Fruit fly (Drosophila melanogaster) whole organism, embryonic: Measurements from ENCODE around the gene CG13069.

Experiments
- Aef1 ChIP-seq: fragments of 200-800 bp; sonication (Bioruptor generic); IDR thresholded peaks from 3 replicates; pipeline ENCODE4 v1.3.6; 2022; ENCODE audit warnings: missing biosample characterization, missing genetic modification characterization
- CG10366 ChIP-seq: fragments of 200-800 bp; sonication (Bioruptor generic); IDR thresholded peaks from 2 replicates; pipeline ENCODE4 v1.3.6; 2022; ENCODE audit warnings: missing biosample characterization, missing genetic modification characterization
- CG10462 ChIP-seq: fragments of 200-800 bp; sonication (Bioruptor generic); optimal IDR thresholded peaks from 2 replicates; lab custom pipeline; 2016; ENCODE audit warnings: missing biosample characterization, missing genetic modification characterization
- CG11456 ChIP-seq: fragments of 200-800 bp; sonication (Bioruptor generic); IDR thresholded peaks from 3 replicates; pipeline ENCODE4 v1.3.6; 2022; ENCODE audit warnings: missing biosample characterization, missing genetic modification characterization
- CG11560 ChIP-seq: fragments of 200-800 bp; sonication (Bioruptor generic); IDR thresholded peaks from 3 replicates; pipeline ENCODE4 v1.3.6; 2022; ENCODE audit warnings: missing biosample characterization, missing genetic modification characterization
- CG12744 ChIP-seq: fragments of 200-800 bp; sonication (Bioruptor generic); optimal IDR thresholded peaks from 2 replicates; lab custom pipeline; 2016; ENCODE audit warnings: missing biosample characterization, missing genetic modification characterization
- CG12769 ChIP-seq: fragments of 200-800 bp; sonication (Bioruptor generic); optimal IDR thresholded peaks from 2 replicates; lab custom pipeline; 2019; ENCODE audit warnings: missing biosample characterization, mild to moderate bottlenecking, missing genetic modification characterization, moderate library complexity
- CG13424 ChIP-seq: fragments of 200-800 bp; sonication (Bioruptor generic); optimal IDR thresholded peaks from 2 replicates; lab custom pipeline; 2019; ENCODE audit warnings: missing biosample characterization, mild to moderate bottlenecking, missing genetic modification characterization, moderate library complexity
- CG15269 ChIP-seq: fragments of 200-800 bp; sonication (Bioruptor generic); optimal IDR thresholded peaks from 2 replicates; lab custom pipeline; 2018; ENCODE audit warnings: missing biosample characterization, mild to moderate bottlenecking, missing genetic modification characterization, moderate library complexity
- CG1529 ChIP-seq: fragments of 200-800 bp; sonication (Bioruptor generic); optimal IDR thresholded peaks from 3 replicates; lab custom pipeline; 2018; ENCODE audit warnings: missing biosample characterization, missing genetic modification characterization
- CG15514 ChIP-seq: fragments of 200-800 bp; sonication (Bioruptor generic); optimal IDR thresholded peaks from 3 replicates; lab custom pipeline; 2017; ENCODE audit warnings: missing biosample characterization, missing genetic modification characterization, mild to moderate bottlenecking, moderate library complexity, missing genetic modification reagents
- CG16815 ChIP-seq: fragments of 200-800 bp; sonication (Bioruptor generic); optimal IDR thresholded peaks from 3 replicates; lab custom pipeline; 2017; ENCODE audit warnings: missing biosample characterization, mild to moderate bottlenecking, missing genetic modification characterization
- CG17328 ChIP-seq: fragments of 200-800 bp; sonication (Bioruptor generic); IDR thresholded peaks from 2 replicates; pipeline ENCODE4 v1.3.6; 2022; ENCODE audit warnings: missing biosample characterization, missing genetic modification characterization
- CG17802 ChIP-seq: fragments of 200-800 bp; sonication (Bioruptor generic); optimal IDR thresholded peaks from 2 replicates; lab custom pipeline; 2018; ENCODE audit warnings: missing biosample characterization, mild to moderate bottlenecking, missing genetic modification characterization, moderate library complexity
- CG2120 ChIP-seq: fragments of 200-800 bp; sonication (Bioruptor generic); optimal IDR thresholded peaks from 3 replicates; lab custom pipeline; 2016; ENCODE audit warnings: missing biosample characterization, missing genetic modification characterization
- CG2712 ChIP-seq: fragments of 200-800 bp; optimal IDR thresholded peaks from 3 replicates; lab custom pipeline; 2019; ENCODE audit warnings: missing biosample characterization, mild to moderate bottlenecking, missing genetic modification characterization, moderate library complexity
- CG30020 ChIP-seq: fragments of 200-800 bp; optimal IDR thresholded peaks from 2 replicates; lab custom pipeline; 2019; ENCODE audit warnings: missing biosample characterization, mild to moderate bottlenecking, missing genetic modification characterization, moderate library complexity
- CG30403 ChIP-seq: fragments of 200-800 bp; sonication (Bioruptor generic); optimal IDR thresholded peaks from 3 replicates; lab custom pipeline; 2016; ENCODE audit warnings: missing biosample characterization, missing genetic modification characterization
- CG4328 ChIP-seq: fragments of 200-800 bp; sonication (Bioruptor generic); optimal IDR thresholded peaks from 3 replicates; lab custom pipeline; 2017; ENCODE audit warnings: missing biosample characterization, missing genetic modification reagents, missing genetic modification characterization
- CG7372 ChIP-seq: fragments of 200-800 bp; sonication (Bioruptor generic); IDR thresholded peaks from 2 replicates; pipeline ENCODE4 v1.3.6; 2022; ENCODE audit warnings: missing biosample characterization, missing genetic modification characterization
- CG9817 ChIP-seq: fragments of 200-800 bp; sonication (Bioruptor generic); optimal IDR thresholded peaks from 2 replicates; lab custom pipeline; 2018; ENCODE audit warnings: missing biosample characterization, mild to moderate bottlenecking, missing genetic modification characterization, moderate library complexity
- Dip3 ChIP-seq: fragments of 200-800 bp; sonication (Bioruptor generic); optimal IDR thresholded peaks from 3 replicates; lab custom pipeline; 2016; ENCODE audit warnings: missing biosample characterization, missing genetic modification characterization
- Dp ChIP-seq: fragments of 200-800 bp; sonication (Bioruptor generic); optimal IDR thresholded peaks from 2 replicates; lab custom pipeline; 2018; ENCODE audit warnings: missing biosample characterization, mild to moderate bottlenecking, missing genetic modification characterization, moderate library complexity
- Hr3 ChIP-seq: fragments of 200-800 bp; sonication (Bioruptor generic); optimal IDR thresholded peaks from 3 replicates; lab custom pipeline; 2016; ENCODE audit warnings: missing biosample characterization, missing genetic modification characterization
- Med ChIP-seq: fragments of 200-800 bp; sonication (Bioruptor generic); peaks from one replicate; lab custom pipeline; 2016; ENCODE audit warnings: missing biosample characterization, missing genetic modification characterization, mild to moderate bottlenecking, inconsistent platforms, moderate library complexity
- NFAT ChIP-seq: fragments of 200-800 bp; sonication (Bioruptor generic); IDR thresholded peaks from 2 replicates; pipeline ENCODE4 v1.3.6; 2022; ENCODE audit warnings: missing biosample characterization, missing genetic modification characterization
- Ptx1 ChIP-seq: fragments of 200-800 bp; sonication (Bioruptor generic); IDR thresholded peaks from 2 replicates; pipeline ENCODE4 v1.3.6; 2022; ENCODE audit warnings: missing biosample characterization, missing genetic modification characterization
- ab ChIP-seq: fragments of 200-800 bp; sonication (Bioruptor generic); optimal IDR thresholded peaks from 2 replicates; lab custom pipeline; 2016; ENCODE audit warnings: missing biosample characterization, missing genetic modification characterization
- ac ChIP-seq: fragments of 200-800 bp; sonication (Bioruptor generic); optimal IDR thresholded peaks from 3 replicates; lab custom pipeline; 2017; ENCODE audit warnings: missing biosample characterization, mild to moderate bottlenecking, missing genetic modification characterization
- al ChIP-seq: fragments of 200-800 bp; sonication (Bioruptor generic); IDR thresholded peaks from 2 replicates; pipeline ENCODE4 v1.3.6; 2022; ENCODE audit warnings: missing biosample characterization, missing genetic modification characterization
- ap ChIP-seq: fragments of 200-800 bp; sonication (Bioruptor generic); IDR thresholded peaks from 2 replicates; pipeline ENCODE4 v1.3.6; 2022; ENCODE audit warnings: missing biosample characterization, missing genetic modification characterization
- ash1 ChIP-seq: fragments of 200-800 bp; sonication (Bioruptor generic); optimal IDR thresholded peaks from 2 replicates; lab custom pipeline; 2018; ENCODE audit warnings: missing biosample characterization, mild to moderate bottlenecking, missing genetic modification characterization
- az2 ChIP-seq: fragments of 200-800 bp; sonication (Bioruptor generic); optimal IDR thresholded peaks from 3 replicates; lab custom pipeline; 2016; ENCODE audit warnings: missing biosample characterization, missing genetic modification characterization
- chinmo ChIP-seq: fragments of 200-800 bp; sonication (Bioruptor generic); IDR thresholded peaks from 4 replicates; pipeline ENCODE4 v1.3.6; 2022; ENCODE audit warnings: missing biosample characterization, missing genetic modification characterization; ENCODE audit not compliant: partially characterized antibody
- ftz-f1 ChIP-seq: fragments of 200-800 bp; sonication (Bioruptor generic); optimal IDR thresholded peaks from 2 replicates; lab custom pipeline; 2016; ENCODE audit warnings: missing biosample characterization, missing genetic modification characterization
- gsb ChIP-seq: fragments of 200-800 bp; sonication (Bioruptor generic); IDR thresholded peaks from 2 replicates; pipeline ENCODE4 v1.3.6; 2022; ENCODE audit warnings: missing biosample characterization, missing genetic modification characterization
- hkb ChIP-seq, 2 experiments: fragments of 200-800 bp in 1 of 2; fragments of >200 bp in 1 of 2; sonication (Bioruptor generic) in 1 of 2; IDR thresholded peaks in 1 of 2; optimal IDR thresholded peaks in 1 of 2; 2 replicates each; pipeline versions ENCODE4 v1.3.6 to Lab custom; 2017 to 2022; ENCODE audit warnings: missing biosample characterization in 1 of 2, missing genetic modification characterization in 1 of 2
- lilli ChIP-seq: fragments of 200-800 bp; sonication (Bioruptor generic); optimal IDR thresholded peaks from 3 replicates; lab custom pipeline; 2016; ENCODE audit warnings: missing biosample characterization, missing genetic modification characterization
- mam ChIP-seq: fragments of 200-800 bp; sonication (Bioruptor generic); optimal IDR thresholded peaks from 3 replicates; lab custom pipeline; 2016; ENCODE audit warnings: missing biosample characterization, missing genetic modification characterization
- mld ChIP-seq: fragments of 200-800 bp; sonication (Bioruptor generic); IDR thresholded peaks from 3 replicates; pipeline ENCODE4 v1.3.6; 2022; ENCODE audit warnings: missing biosample characterization, missing genetic modification characterization; ENCODE audit not compliant: partially characterized antibody
- oc ChIP-seq: fragments of 200-800 bp; sonication (Bioruptor generic); optimal IDR thresholded peaks from 2 replicates; lab custom pipeline; 2018; ENCODE audit warnings: missing biosample characterization, mild to moderate bottlenecking, missing genetic modification characterization, moderate library complexity
- org-1 ChIP-seq: fragments of 200-800 bp; sonication (Bioruptor generic); optimal IDR thresholded peaks from 2 replicates; lab custom pipeline; 2017; ENCODE audit warnings: missing biosample characterization, missing genetic modification characterization
- p53 ChIP-seq: fragments of 200-800 bp; sonication (Bioruptor generic); optimal IDR thresholded peaks from 2 replicates; lab custom pipeline; 2016; ENCODE audit warnings: missing biosample characterization, missing genetic modification characterization
- pros ChIP-seq: fragments of 200-800 bp; sonication (Bioruptor generic); optimal IDR thresholded peaks from 3 replicates; lab custom pipeline; 2019; ENCODE audit warnings: missing biosample characterization, mild to moderate bottlenecking, missing genetic modification characterization, moderate library complexity
- ranshi ChIP-seq: fragments of 200-800 bp; sonication (Bioruptor generic); IDR thresholded peaks from 2 replicates; pipeline ENCODE4 v1.3.6; 2022; ENCODE audit warnings: missing biosample characterization, missing genetic modification characterization
- sisA ChIP-seq: fragments of 200-800 bp; sonication (Bioruptor generic); IDR thresholded peaks from 2 replicates; pipeline ENCODE4 v1.3.6; 2022; ENCODE audit warnings: missing biosample characterization, missing genetic modification characterization
- sna ChIP-seq: fragments of 200-800 bp; sonication (Bioruptor generic); IDR thresholded peaks from 2 replicates; pipeline ENCODE4 v1.3.6; 2022; ENCODE audit warnings: missing biosample characterization, missing genetic modification characterization; ENCODE audit not compliant: partially characterized antibody
- sob ChIP-seq: fragments of 200-800 bp; sonication (Bioruptor generic); IDR thresholded peaks from 2 replicates; pipeline ENCODE4 v1.3.6; 2022; ENCODE audit warnings: missing biosample characterization, missing genetic modification characterization
- trh ChIP-seq: fragments of 200-800 bp; sonication (Bioruptor generic); optimal IDR thresholded peaks from 2 replicates; lab custom pipeline; 2016; ENCODE audit warnings: missing biosample characterization, missing genetic modification characterization
- unpg ChIP-seq: fragments of 200-800 bp; sonication (Bioruptor generic); optimal IDR thresholded peaks from 3 replicates; lab custom pipeline; 2018; ENCODE audit warnings: missing biosample characterization, mild to moderate bottlenecking, missing genetic modification characterization, moderate library complexity

CG13069 gene

DNA sequence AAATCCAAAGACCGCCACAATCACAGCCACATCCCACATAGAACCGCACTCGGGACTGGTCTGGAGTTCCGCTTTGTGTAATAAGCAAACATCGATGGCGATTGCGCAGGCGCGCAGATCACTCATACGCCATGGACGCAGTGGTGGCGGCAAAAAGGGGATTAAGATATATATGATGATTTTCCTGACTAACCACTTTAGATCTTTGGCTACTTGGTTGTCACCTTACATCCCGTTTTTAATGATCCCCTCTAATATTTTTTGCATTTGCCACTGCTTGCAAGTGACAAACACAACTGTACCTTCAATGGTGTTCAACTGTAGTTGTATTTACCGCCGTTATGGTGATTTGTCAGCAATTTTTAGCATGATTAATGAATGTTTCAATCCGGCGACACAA lies 44.8 kb downstream of the CG13069 start (continued):
- TF ChIP-seq CG1529 (GFP tag; lab: Kevin White, UChicago) = no peak
- no peak for TF ChIP-seq CG11560 (tag; lab: Robert Waterston, UW)
- TF ChIP-seq unpg (GFP tag; lab: Kevin White, UChicago) = peak; percentile 20
- peak; percentile 5 for TF ChIP-seq Dip3 (GFP tag; lab: Kevin White, UChicago)
- no peak for TF ChIP-seq CG4328 (GFP tag; lab: Kevin White, UChicago)
- TF ChIP-seq ftz-f1 (GFP tag; lab: Kevin White, UChicago) = no peak
- TF ChIP-seq CG7372 (GFP tag; lab: Robert Waterston, UW) = 0 out of 2 replicates have a peak, but pooled peaks have one; percentile 11
- peak; percentile 10 for TF ChIP-seq CG15269 (tag; lab: Kevin White, UChicago)
- peak; percentile 54 for TF ChIP-seq CG12769 (tag; lab: Kevin White, UChicago)
- no peak for TF ChIP-seq CG17802 (tag; lab: Kevin White, UChicago)
- TF ChIP-seq ap (GFP tag; lab: Robert Waterston, UW) = no peak
- 0 out of 2 replicates have a peak, but pooled peaks have one; percentile 29 for TF ChIP-seq ranshi (GFP tag; lab: Robert Waterston, UW)
- peak; percentile 21; the same call in 1 of the 2 replicates for TF ChIP-seq sisA
- TF ChIP-seq mld (GFP tag; lab: Robert Waterston, UW) = no peak
- no peak for TF ChIP-seq p53 (GFP tag; lab: Kevin White, UChicago)
- peak; percentile 32 for TF ChIP-seq mam (GFP tag; lab: Kevin White, UChicago)
- TF ChIP-seq gsb (GFP tag; lab: Robert Waterston, UW) = no peak
- TF ChIP-seq lilli (GFP tag; lab: Kevin White, UChicago) = peak; percentile 43
- peak; percentile 14 for TF ChIP-seq CG16815 (GFP tag; lab: Kevin White, UChicago)
- TF ChIP-seq CG30020 (tag; lab: Kevin White, UChicago) = no peak
- 0 out of 4 replicates have a peak, but pooled peaks have one; percentile 24 for TF ChIP-seq chinmo
- no peak for TF ChIP-seq CG2712
- no peak for TF ChIP-seq ab
- TF ChIP-seq CG2120 (GFP tag; lab: Kevin White, UChicago) = peak; percentile 67
- TF ChIP-seq org-1 (GFP tag; lab: Kevin White, UChicago) = peak; percentile 37
- TF ChIP-seq CG30403 (GFP tag; lab: Kevin White, UChicago) = peak; percentile 38
- no peak for TF ChIP-seq az2 (GFP tag; lab: Kevin White, UChicago)
- TF ChIP-seq sob (GFP tag; lab: Robert Waterston, UW) = peak; percentile 46; the same call in 1 of the 2 replicates
- TF ChIP-seq oc (tag; lab: Kevin White, UChicago) = no peak
- no peak for TF ChIP-seq ac (GFP tag; lab: Kevin White, UChicago)
- 0 out of 2 replicates have a peak, but pooled peaks have one; percentile 25 for TF ChIP-seq al (GFP tag; lab: Robert Waterston, UW)
- no peak for TF ChIP-seq Hr3 (GFP tag; lab: Kevin White, UChicago)
- no peak for TF ChIP-seq CG13424 (tag; lab: Kevin White, UChicago)
- no peak for TF ChIP-seq hkb (optimal IDR thresholded peaks at IDR 0.05; lab: Kevin White, UChicago)
- 0 out of 2 replicates have a peak, but pooled peaks have one; percentile 31 for TF ChIP-seq hkb (GFP tag; IDR thresholded peaks at IDR 0.05; lab: Robert Waterston, UW)
- 0 out of 3 replicates have a peak, but pooled peaks have one; percentile 50 for TF ChIP-seq CG11456 (GFP tag; lab: Robert Waterston, UW)
- TF ChIP-seq Ptx1 (GFP tag; lab: Robert Waterston, UW) = 0 out of 2 replicates have a peak, but pooled peaks have one; percentile 13
- no peak for TF ChIP-seq pros
- 0 out of 2 replicates have a peak, but pooled peaks have one; percentile 13 for TF ChIP-seq CG10366
- no peak for TF ChIP-seq CG12744 (GFP tag; lab: Kevin White, UChicago)
- 0 out of 3 replicates have a peak, but pooled peaks have one; percentile 33 for TF ChIP-seq Aef1 (GFP tag; lab: Robert Waterston, UW)
- TF ChIP-seq CG10462 = no peak
- no peak for TF ChIP-seq NFAT (GFP tag; lab: Robert Waterston, UW)
- TF ChIP-seq Dp (GFP tag; lab: Kevin White, UChicago) = no peak
- TF ChIP-seq sna (GFP tag; lab: Robert Waterston, UW) = no peak
- peak; percentile 23 for TF ChIP-seq CG15514 (GFP tag; lab: Kevin White, UChicago)
- no peak for TF ChIP-seq ash1 (GFP tag; lab: Kevin White, UChicago)
- TF ChIP-seq CG17328 (GFP tag; lab: Robert Waterston, UW) = no peak
- no peak for TF ChIP-seq trh
- TF ChIP-seq Med (GFP tag; lab: Kevin White, UChicago) = peak; percentile 86
- TF ChIP-seq CG9817 (tag; lab: Kevin White, UChicago) = peak; percentile 63
